Fruit fly (Drosophila melanogaster): ENCODE data around the gene CG32639.

Gene CG32639

dm6 chrX:13219290-13219689 lies 17.1 kb downstream of the CG32639 start:
- no peak for TF ChIP-seq CG10669 (GFP tag; optimal IDR thresholded peaks at IDR 0.05)
- no peak for TF ChIP-seq spab (GFP tag; optimal IDR thresholded peaks at IDR 0.05)
- no peak for TF ChIP-seq CG32006 (GFP tag; optimal IDR thresholded peaks at IDR 0.05)
- no peak for TF ChIP-seq Gug (GFP tag; IDR thresholded peaks at IDR 0.05)
- no peak for TF ChIP-seq Hr4 (GFP tag; optimal IDR thresholded peaks at IDR 0.05)
- no peak for TF ChIP-seq CG11294 (GFP tag; IDR thresholded peaks at IDR 0.05)
- TF ChIP-seq CG9139 (GFP tag; optimal IDR thresholded peaks at IDR 0.05) = no peak
- no peak for TF ChIP-seq CG6854 (GFP tag; optimal IDR thresholded peaks at IDR 0.05)

dm6 chrX:13214056-13214455 lies 22.3 kb downstream of the CG32639 start:
- peak; percentile 92 for TF ChIP-seq Eip78C (GFP tag)
- TF ChIP-seq Eip75B (GFP tag; optimal IDR thresholded peaks at IDR 0.05) = peak; percentile 66
- peak; percentile 55 for TF ChIP-seq net (GFP tag; optimal IDR thresholded peaks at IDR 0.05)
- TF ChIP-seq CG3032 (tag; optimal IDR thresholded peaks at IDR 0.05) = peak; percentile 36
- no peak for TF ChIP-seq Hr38 (GFP tag; optimal IDR thresholded peaks at IDR 0.05)
- TF ChIP-seq eg (GFP tag; IDR thresholded peaks at IDR 0.05) = peak; percentile 76
- peak; percentile 58 for TF ChIP-seq Smox (GFP tag; optimal IDR thresholded peaks at IDR 0.05)
- peak; percentile 60 for TF ChIP-seq Hr39 (GFP tag; optimal IDR thresholded peaks at IDR 0.05)
- TF ChIP-seq CG8632 (GFP tag; optimal IDR thresholded peaks at IDR 0.05) = peak; percentile 37
- TF ChIP-seq Gug (GFP tag; IDR thresholded peaks at IDR 0.05) = peak; percentile 65
- TF ChIP-seq CG1621 (tag; optimal IDR thresholded peaks at IDR 0.05) = peak; percentile 43
- peak; percentile 67 for TF ChIP-seq CG6163 (GFP tag; IDR thresholded peaks at IDR 0.05)
- TF ChIP-seq fd85E (GFP tag; optimal IDR thresholded peaks at IDR 0.05) = no peak
- peak; percentile 27 for TF ChIP-seq CG11762 (GFP tag; optimal IDR thresholded peaks at IDR 0.05; ENCODE audit: insufficient read depth)
- TF ChIP-seq achi (GFP tag; optimal IDR thresholded peaks at IDR 0.05) = peak; percentile 58
- no peak for TF ChIP-seq salr (GFP tag; optimal IDR thresholded peaks at IDR 0.05)
- TF ChIP-seq acj6 (GFP tag; optimal IDR thresholded peaks at IDR 0.05) = peak; percentile 68
- peak; percentile 68 for TF ChIP-seq topi (GFP tag; optimal IDR thresholded peaks at IDR 0.05)
- TF ChIP-seq Sox15 (GFP tag; optimal IDR thresholded peaks at IDR 0.05) = no peak
- TF ChIP-seq Hr4 (GFP tag; optimal IDR thresholded peaks at IDR 0.05) = peak; percentile 73
- peak; percentile 46 for TF ChIP-seq CG34406 (GFP tag; optimal IDR thresholded peaks at IDR 0.05)
- peak; percentile 74 for TF ChIP-seq OdsH (GFP tag; optimal IDR thresholded peaks at IDR 0.05)
- TF ChIP-seq vri (GFP tag; optimal IDR thresholded peaks at IDR 0.05) = no peak
- TF ChIP-seq CG6808 (GFP tag; optimal IDR thresholded peaks at IDR 0.05) = no peak
- TF ChIP-seq spab (GFP tag; optimal IDR thresholded peaks at IDR 0.05) = no peak
- peak; percentile 65 for TF ChIP-seq CG10631 (GFP tag; optimal IDR thresholded peaks at IDR 0.05)
- TF ChIP-seq Sox14 (GFP tag; optimal IDR thresholded peaks at IDR 0.05) = peak; percentile 59
- no peak for TF ChIP-seq CG9139 (GFP tag; optimal IDR thresholded peaks at IDR 0.05)
- TF ChIP-seq Sox102F (GFP tag; optimal IDR thresholded peaks at IDR 0.05) = peak; percentile 43
- no peak for TF ChIP-seq fd59A (GFP tag; optimal IDR thresholded peaks at IDR 0.05)
- peak; percentile 55 for TF ChIP-seq CG6792 (GFP tag; optimal IDR thresholded peaks at IDR 0.05)
- peak; percentile 43 for TF ChIP-seq CG8319 (GFP tag; optimal IDR thresholded peaks at IDR 0.05)
- peak; percentile 58 for TF ChIP-seq Lpt (GFP tag; optimal IDR thresholded peaks at IDR 0.05)
- TF ChIP-seq CG11902 (GFP tag; optimal IDR thresholded peaks at IDR 0.05) = no peak
- TF ChIP-seq Eip93F (GFP tag; optimal IDR thresholded peaks at IDR 0.05) = no peak
- peak; percentile 54 for TF ChIP-seq lz (GFP tag; optimal IDR thresholded peaks at IDR 0.05)
- peak; percentile 36 for TF ChIP-seq CG6276 (GFP tag; optimal IDR thresholded peaks at IDR 0.05)
- TF ChIP-seq pdm3 (GFP tag; optimal IDR thresholded peaks at IDR 0.05) = peak; percentile 74
- peak; percentile 50 for TF ChIP-seq CG10669 (GFP tag; optimal IDR thresholded peaks at IDR 0.05)
- TF ChIP-seq fkh (GFP tag; optimal IDR thresholded peaks at IDR 0.05) = no peak
- TF ChIP-seq CG11294 (GFP tag; IDR thresholded peaks at IDR 0.05) = peak; percentile 26; the same call in 1 of the 2 replicates
- peak; percentile 66 for TF ChIP-seq CG32006 (GFP tag; optimal IDR thresholded peaks at IDR 0.05)
- no peak for TF ChIP-seq CG4318 (GFP tag; optimal IDR thresholded peaks at IDR 0.05)
- peak; percentile 56 for TF ChIP-seq cyc (GFP tag; optimal IDR thresholded peaks at IDR 0.05)
- peak; percentile 12 for TF ChIP-seq dsx (GFP tag; optimal IDR thresholded peaks at IDR 0.05; ENCODE audit: poor library complexity, severe bottlenecking)
- TF ChIP-seq esn (GFP tag; optimal IDR thresholded peaks at IDR 0.05) = peak; percentile 74
- peak; percentile 78 for TF ChIP-seq svp (GFP tag)
- TF ChIP-seq Ets21C (GFP tag; optimal IDR thresholded peaks at IDR 0.05) = peak; percentile 31
